Fruit fly (Drosophila melanogaster): ENCODE results near the gene CG1494.
A peak's percentile ranks its signal among the peaks of the same experiment; 100 is the strongest.

- TF ChIP-seq Ets98B (GFP tag; IDR thresholded peaks at IDR 0.05) (peak; percentile 57), CG8159 (tag; optimal IDR thresholded peaks at IDR 0.05) (peak; percentile 24), D1 (tag; optimal IDR thresholded peaks at IDR 0.05) (peak; percentile 33), CG13204 (GFP tag; optimal IDR thresholded peaks at IDR 0.05) (peak; percentile 58), CG14655 (GFP tag; optimal IDR thresholded peaks at IDR 0.05) (peak; percentile 64), CG8301 (tag; optimal IDR thresholded peaks at IDR 0.05) (peak; percentile 30), CG17806 (tag; optimal IDR thresholded peaks at IDR 0.05) (no peak)
Measured at dm6 chrX:21281039-21281911, 3.8 kb upstream of the CG1494 start, which contains the start of gene Mnr.
